Worm (Caenorhabditis elegans): ENCODE measurements around the gene rga-3.

Gene rga-3

ce11 chrV:5691665-5692407, 25.8 kb upstream of the rga-3 start, which contains the start of gene F25B4.8:
Gene F25B4.8, minus strand, starts transcription at chrV:5691715.
- no peak for TF ChIP-seq flt-1 (GFP tag; IDR thresholded peaks at IDR 0.05)
- TF ChIP-seq tab-1 (GFP tag; IDR thresholded peaks at IDR 0.05), result no peak
- TF ChIP-seq klf-2 (GFP tag; conservative IDR thresholded peaks at IDR 0.05), result no peak
- no peak for TF ChIP-seq med-1 (GFP tag; optimal IDR thresholded peaks at IDR 0.05; ENCODE audit: insufficient read depth)
- TF ChIP-seq cog-1 (tag; optimal IDR thresholded peaks at IDR 0.05), result no peak
- no peak for TF ChIP-seq T22C8.4 (GFP tag; IDR thresholded peaks at IDR 0.05)
- no peak for TF ChIP-seq ztf-23 (GFP tag; IDR thresholded peaks at IDR 0.05)
- TF ChIP-seq ref-1 (GFP tag; conservative IDR thresholded peaks at IDR 0.05), result no peak
- no peak for TF ChIP-seq ztf-29 (GFP tag; IDR thresholded peaks at IDR 0.05)

- TF ChIP-seq klf-2 (GFP tag; conservative IDR thresholded peaks at IDR 0.05), result no peak
- TF ChIP-seq cog-1 (tag; optimal IDR thresholded peaks at IDR 0.05), result no peak
- no peak for TF ChIP-seq T22C8.4 (GFP tag; IDR thresholded peaks at IDR 0.05)
- TF ChIP-seq med-1 (GFP tag; optimal IDR thresholded peaks at IDR 0.05; ENCODE audit: insufficient read depth), result no peak
- TF ChIP-seq flt-1 (GFP tag; IDR thresholded peaks at IDR 0.05), result no peak
- no peak for TF ChIP-seq tab-1 (GFP tag; IDR thresholded peaks at IDR 0.05)
- no peak for TF ChIP-seq ztf-29 (GFP tag; IDR thresholded peaks at IDR 0.05)
- TF ChIP-seq ref-1 (GFP tag; conservative IDR thresholded peaks at IDR 0.05), result no peak
- TF ChIP-seq ztf-23 (GFP tag; IDR thresholded peaks at IDR 0.05), result no peak
These were observed 24.1 kb upstream of the rga-3 start for ce11 chrV:5693595-5693994.

DNA sequence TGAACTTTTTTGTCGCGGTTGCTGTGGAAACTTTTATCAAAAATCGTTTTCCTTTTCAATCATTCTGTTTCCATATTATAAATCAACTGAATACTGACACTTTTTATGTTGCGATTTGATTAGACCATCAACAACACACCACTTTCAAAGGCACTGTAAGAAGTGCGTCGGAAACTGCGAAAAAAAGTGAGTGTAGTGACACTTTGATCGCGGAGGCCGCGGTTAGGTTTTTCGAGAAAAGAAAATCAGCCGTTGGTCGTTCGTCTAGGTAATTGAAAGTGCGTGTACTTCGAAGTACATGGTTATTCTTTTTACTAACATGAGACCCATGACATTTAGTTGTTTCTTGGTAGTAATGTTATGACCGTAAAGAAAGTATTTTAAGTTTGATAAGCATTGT, 22.1 kb upstream of the rga-3 start:
- TF ChIP-seq T22C8.4 (GFP tag; IDR thresholded peaks at IDR 0.05) (no peak), ztf-23 (GFP tag; IDR thresholded peaks at IDR 0.05) (no peak)

ce11 chrV:5696177-5696576, 21.5 kb upstream of the rga-3 start:
- no peak for TF ChIP-seq cog-1 (tag; optimal IDR thresholded peaks at IDR 0.05)
- no peak for TF ChIP-seq tab-1 (GFP tag; IDR thresholded peaks at IDR 0.05)
- no peak for TF ChIP-seq klf-2 (GFP tag; conservative IDR thresholded peaks at IDR 0.05)
- no peak for TF ChIP-seq T22C8.4 (GFP tag; IDR thresholded peaks at IDR 0.05)
- no peak for TF ChIP-seq med-1 (GFP tag; optimal IDR thresholded peaks at IDR 0.05; ENCODE audit: insufficient read depth)
- TF ChIP-seq ztf-29 (GFP tag; IDR thresholded peaks at IDR 0.05), result no peak
- no peak for TF ChIP-seq flt-1 (GFP tag; IDR thresholded peaks at IDR 0.05)

ce11 chrV:5697581-5697980, 20.1 kb upstream of the rga-3 start:
- TF ChIP-seq tab-1 (GFP tag; IDR thresholded peaks at IDR 0.05), result no peak
- no peak for TF ChIP-seq ztf-29 (GFP tag; IDR thresholded peaks at IDR 0.05)
- no peak for TF ChIP-seq T22C8.4 (GFP tag; IDR thresholded peaks at IDR 0.05)
- TF ChIP-seq cog-1 (tag; optimal IDR thresholded peaks at IDR 0.05), result no peak
- TF ChIP-seq flt-1 (GFP tag; IDR thresholded peaks at IDR 0.05), result no peak
- no peak for TF ChIP-seq med-1 (GFP tag; optimal IDR thresholded peaks at IDR 0.05; ENCODE audit: insufficient read depth)
- TF ChIP-seq klf-2 (GFP tag; conservative IDR thresholded peaks at IDR 0.05), result no peak
- no peak for TF ChIP-seq ref-1 (GFP tag; conservative IDR thresholded peaks at IDR 0.05)
- TF ChIP-seq ztf-23 (GFP tag; IDR thresholded peaks at IDR 0.05), result no peak

DNA sequence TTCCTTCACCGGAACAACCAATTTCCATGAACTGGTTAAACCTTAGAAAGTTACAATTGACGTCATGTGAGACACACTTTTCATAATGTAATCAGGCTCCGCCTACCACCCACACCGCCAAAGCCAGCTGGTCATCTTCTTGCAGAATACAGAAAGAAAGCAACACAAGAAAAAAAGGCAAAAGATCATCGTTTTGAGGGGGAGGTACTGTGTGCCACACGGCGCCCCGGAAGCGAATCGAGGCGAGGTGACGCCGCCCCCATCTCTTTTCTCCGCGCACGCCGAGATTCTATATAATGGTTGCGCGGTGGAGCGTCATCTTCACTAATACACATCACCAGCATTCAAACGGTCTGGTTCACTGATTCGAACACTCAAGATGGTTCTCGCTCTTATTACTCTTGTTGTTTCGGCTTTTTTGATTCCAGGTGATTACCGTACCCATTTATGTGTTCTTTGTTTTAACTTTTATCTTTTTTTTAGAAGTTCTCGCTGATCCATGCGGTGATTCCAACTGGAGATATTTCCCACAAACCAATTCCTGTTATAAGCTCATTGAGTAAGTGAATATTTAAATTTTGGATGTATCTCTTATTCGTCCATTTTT, 17.7 kb upstream of the rga-3 start, which contains the start of gene clec-1:
Gene clec-1 (plus strand): TSS at position 320 of the 607 bp plus-strand sequence.
- TF ChIP-seq ztf-29 (GFP tag; IDR thresholded peaks at IDR 0.05), result no peak
- TF ChIP-seq T22C8.4 (GFP tag; IDR thresholded peaks at IDR 0.05), result no peak
- TF ChIP-seq med-1 (GFP tag; optimal IDR thresholded peaks at IDR 0.05; ENCODE audit: insufficient read depth), result no peak
- TF ChIP-seq ztf-23 (GFP tag; IDR thresholded peaks at IDR 0.05), result no peak
- no peak for TF ChIP-seq cog-1 (tag; optimal IDR thresholded peaks at IDR 0.05)
- TF ChIP-seq tab-1 (GFP tag; IDR thresholded peaks at IDR 0.05), result no peak
- TF ChIP-seq klf-2 (GFP tag; conservative IDR thresholded peaks at IDR 0.05), result no peak
- no peak for TF ChIP-seq ref-1 (GFP tag; conservative IDR thresholded peaks at IDR 0.05)
- no peak for TF ChIP-seq flt-1 (GFP tag; IDR thresholded peaks at IDR 0.05)

ce11 chrV:5701106-5701505, 16.6 kb upstream of the rga-3 start:
- TF ChIP-seq klf-2 (GFP tag; conservative IDR thresholded peaks at IDR 0.05) (no peak), T22C8.4 (GFP tag; IDR thresholded peaks at IDR 0.05) (no peak), flt-1 (GFP tag; IDR thresholded peaks at IDR 0.05) (no peak), cog-1 (tag; optimal IDR thresholded peaks at IDR 0.05) (no peak), ref-1 (GFP tag; conservative IDR thresholded peaks at IDR 0.05) (no peak), ztf-29 (GFP tag; IDR thresholded peaks at IDR 0.05) (no peak), tab-1 (GFP tag; IDR thresholded peaks at IDR 0.05) (no peak), ztf-23 (GFP tag; IDR thresholded peaks at IDR 0.05) (no peak), med-1 (GFP tag; optimal IDR thresholded peaks at IDR 0.05; ENCODE audit: insufficient read depth) (no peak)

- TF ChIP-seq flt-1 (GFP tag; IDR thresholded peaks at IDR 0.05) (no peak), cog-1 (tag; optimal IDR thresholded peaks at IDR 0.05) (no peak), med-1 (GFP tag; optimal IDR thresholded peaks at IDR 0.05; ENCODE audit: insufficient read depth) (no peak), ztf-23 (GFP tag; IDR thresholded peaks at IDR 0.05) (no peak), tab-1 (GFP tag; IDR thresholded peaks at IDR 0.05) (no peak), klf-2 (GFP tag; conservative IDR thresholded peaks at IDR 0.05) (no peak), ztf-29 (GFP tag; IDR thresholded peaks at IDR 0.05) (no peak), ref-1 (GFP tag; conservative IDR thresholded peaks at IDR 0.05) (no peak), T22C8.4 (GFP tag; IDR thresholded peaks at IDR 0.05) (no peak)
These were observed 13.2 kb upstream of the rga-3 start for ce11 chrV:5704467-5704866.

DNA sequence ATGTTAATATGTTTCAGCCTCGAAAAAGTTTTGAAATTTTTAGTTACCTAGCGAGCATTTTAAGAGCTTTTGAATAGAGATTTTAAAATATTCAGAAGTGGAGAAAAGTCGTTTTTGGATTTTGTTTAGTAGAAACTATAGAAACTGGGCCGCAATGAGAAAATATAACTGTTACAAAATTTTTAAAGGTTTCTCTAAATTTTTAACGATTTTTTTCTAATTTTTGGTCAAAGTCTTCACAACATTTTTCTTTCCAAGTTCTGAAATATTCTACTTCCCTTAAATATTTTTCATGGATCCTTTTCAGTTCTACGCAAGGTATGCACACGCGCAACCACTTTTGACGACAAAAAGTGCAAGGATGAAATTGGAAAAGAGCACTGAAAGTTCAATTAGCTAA, 12.2 kb upstream of the rga-3 start, which contains the start of gene peli-1:
Gene peli-1 (plus strand): TSS at position 301 of the 400 bp plus-strand sequence.
- TF ChIP-seq tab-1 (GFP tag; IDR thresholded peaks at IDR 0.05) (no peak), cog-1 (tag; optimal IDR thresholded peaks at IDR 0.05) (no peak), ref-1 (GFP tag; conservative IDR thresholded peaks at IDR 0.05) (no peak), flt-1 (GFP tag; IDR thresholded peaks at IDR 0.05) (no peak), ztf-23 (GFP tag; IDR thresholded peaks at IDR 0.05) (no peak), med-1 (GFP tag; optimal IDR thresholded peaks at IDR 0.05; ENCODE audit: insufficient read depth) (no peak), ztf-29 (GFP tag; IDR thresholded peaks at IDR 0.05) (no peak), klf-2 (GFP tag; conservative IDR thresholded peaks at IDR 0.05) (no peak), T22C8.4 (GFP tag; IDR thresholded peaks at IDR 0.05) (no peak)

All from whole organism, midembryonic.